Worm (Caenorhabditis elegans): Measurements from ENCODE around the gene K01D12.20.
"Not testable (repeated sequence)": the region's sequence is repeated elsewhere in the genome, so short reads cannot be mapped to it uniquely, and the experiment has no call there.

ce11 chrV:12374252-12374651 is 26.4 kb downstream of the K01D12.20 start, which contains the start of gene F23H12.10:
- TF ChIP-seq fos-1, nhr-76 (tag; optimal IDR thresholded peaks at IDR 0.05): not testable (repeated sequence)
